Worm (Caenorhabditis elegans) whole organism, L4 larva: ENCODE results near the gene R04B5.11.

Experiments used
- ceh-20 ChIP-seq: fragments of 200-800 bp; sonication (Bioruptor generic); IDR thresholded peaks from 2 replicates; pipeline ENCODE4 v1.3.6; 2022; ENCODE audit warnings: missing genetic modification reagents, missing genetic modification characterization, missing compliant biosample characterization
- lin-13 ChIP-seq: fragments of 150-350 bp; optimal IDR thresholded peaks from 2 replicates; lab custom pipeline; 2014; ENCODE audit warnings: missing biosample characterization, missing genetic modification reagents, missing genetic modification characterization
- lir-3 ChIP-seq: sonication (generic microtip); optimal IDR thresholded peaks from 2 replicates; lab custom pipeline; 2016; ENCODE audit warnings: mild to moderate bottlenecking, missing genetic modification characterization, missing compliant biosample characterization
- nhr-77 ChIP-seq: fragments of 150-350 bp; optimal IDR thresholded peaks from 2 replicates; lab custom pipeline; 2014; ENCODE audit warnings: missing biosample characterization, missing genetic modification characterization
- unc-130 ChIP-seq: sonication (generic microtip); optimal IDR thresholded peaks from 2 replicates; lab custom pipeline; 2016; ENCODE audit warnings: missing genetic modification reagents, missing genetic modification characterization, missing compliant biosample characterization

DNA sequence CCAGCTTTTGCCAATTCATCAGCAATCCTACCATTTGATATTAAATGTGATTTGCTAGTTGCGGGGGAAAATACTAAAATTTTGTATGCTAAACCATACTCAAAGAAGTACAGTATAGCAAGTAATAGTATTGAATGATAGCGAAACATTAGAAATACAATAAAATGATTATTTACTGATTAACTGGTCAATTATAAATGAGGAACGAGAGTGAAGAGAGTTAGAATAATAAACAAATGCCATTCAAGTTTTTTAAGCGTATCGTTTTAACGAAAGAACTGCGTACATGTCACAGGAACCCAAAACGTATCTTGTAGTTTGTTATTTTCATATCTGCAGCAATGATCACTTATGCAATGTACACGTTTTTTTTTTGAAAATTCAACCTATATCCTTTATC is 7.4 kb upstream of the R04B5.11 start, which contains the start of gene ugt-47:
- TF ChIP-seq nhr-77 (tag; lab: Kevin White, UChicago) (no peak), lir-3 (tag; lab: Kevin White, UChicago) (no peak), ceh-20 (GFP tag; lab: Robert Waterston, UW) (no peak), unc-130 (no peak), lin-13 (GFP tag; lab: Kevin White, UChicago) (no peak)
